Worm (Caenorhabditis elegans): Measurements from ENCODE around the gene C29F9.5.

DNA sequence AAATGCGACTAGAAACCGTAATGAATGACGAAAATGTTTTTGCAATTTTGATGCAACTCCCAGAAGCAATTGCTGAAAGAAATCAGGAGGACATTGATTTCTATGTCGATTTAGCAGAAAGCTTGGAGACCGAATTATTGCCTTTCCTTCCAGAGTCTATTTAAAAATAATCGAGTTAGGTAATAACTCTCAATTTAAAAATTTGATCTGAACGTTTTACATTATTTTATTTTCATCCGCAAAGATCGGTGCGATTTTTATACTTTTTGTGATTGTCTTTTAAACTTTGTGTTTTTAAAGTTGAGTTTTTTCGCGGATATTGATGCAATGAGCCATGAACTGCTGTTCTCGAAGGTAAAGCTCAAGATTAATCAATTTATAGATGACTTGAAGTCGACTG, 7.2 kb downstream of the C29F9.5 start, which contains the start of gene pals-23:
- TF ChIP-seq dao-5 (tag; optimal IDR thresholded peaks at IDR 0.05) (no peak), him-1 (tag; optimal IDR thresholded peaks at IDR 0.05) (no peak)

All from whole organism, L4/young adult.